Fruit fly (Drosophila melanogaster): ENCODE measurements around the gene CG33783.
A peak's percentile ranks its signal among the peaks of the same experiment; 100 is the strongest.

- no peak for TF ChIP-seq cnc (optimal IDR thresholded peaks at IDR 0.05)
- TF ChIP-seq cic (GFP tag; optimal IDR thresholded peaks at IDR 0.05): peak; percentile 59
- TF ChIP-seq CG5204 (GFP tag; optimal IDR thresholded peaks at IDR 0.05): peak; percentile 81
- TF ChIP-seq ovo (GFP tag; optimal IDR thresholded peaks at IDR 0.05): peak; percentile 57
- no peak for TF ChIP-seq kay (GFP tag; ENCODE audit: borderline replicate concordance)
- peak; percentile 76 for TF ChIP-seq Clk (GFP tag; optimal IDR thresholded peaks at IDR 0.05)
- peak; percentile 13 for TF ChIP-seq Mnt (GFP tag; optimal IDR thresholded peaks at IDR 0.05)
Observed at dm6 chr3R:10081469-10082111, 15.0 kb downstream of the CG33783 start.
